Fruit fly (Drosophila melanogaster): ENCODE data around the gene TBC1D5.
A peak's percentile ranks its signal among the peaks of the same experiment; 100 is the strongest.

Gene TBC1D5

dm6 chr3R:13260114-13260673 lies 11.6 kb downstream of the TBC1D5 start, which contains the start of gene CG11686 (continued):
- TF ChIP-seq unpg (GFP tag; optimal IDR thresholded peaks at IDR 0.05) = no peak
- peak; percentile 14 for TF ChIP-seq Dp (GFP tag; optimal IDR thresholded peaks at IDR 0.05)
- no peak for TF ChIP-seq Atf3 (GFP tag; optimal IDR thresholded peaks at IDR 0.05)
- no peak for TF ChIP-seq Side (GFP tag; optimal IDR thresholded peaks at IDR 0.05)
- TF ChIP-seq CG15601 (tag; optimal IDR thresholded peaks at IDR 0.05) = no peak
- no peak for TF ChIP-seq schlank (tag; optimal IDR thresholded peaks at IDR 0.05)
- peak; percentile 90 for TF ChIP-seq row (GFP tag; IDR thresholded peaks at IDR 0.05)
- no peak for TF ChIP-seq zfh2 (GFP tag; optimal IDR thresholded peaks at IDR 0.05)
- no peak for TF ChIP-seq Ssrp (tag; optimal IDR thresholded peaks at IDR 0.05)
- TF ChIP-seq CG6854 (GFP tag; optimal IDR thresholded peaks at IDR 0.05) = no peak
- TF ChIP-seq chn (GFP tag; optimal IDR thresholded peaks at IDR 0.05) = no peak
- peak; percentile 6 for TF ChIP-seq gem (tag; optimal IDR thresholded peaks at IDR 0.05)
- no peak for TF ChIP-seq CG30020 (tag; optimal IDR thresholded peaks at IDR 0.05)
- no peak for TF ChIP-seq Scr (GFP tag; IDR thresholded peaks at IDR 0.05; ENCODE audit: partially characterized antibody)
- TF ChIP-seq CG6791 (GFP tag; IDR thresholded peaks at IDR 0.05; ENCODE audit: partially characterized antibody) = peak; percentile 67
- TF ChIP-seq CG6254 (GFP tag; optimal IDR thresholded peaks at IDR 0.05) = no peak
- no peak for TF ChIP-seq NK7.1 (GFP tag; optimal IDR thresholded peaks at IDR 0.05)
- peak; percentile 53; the same call in 1 of the 2 replicates for TF ChIP-seq Bgb (GFP tag; IDR thresholded peaks at IDR 0.05; ENCODE audit: partially characterized antibody)
- TF ChIP-seq CkIIα-i1 (GFP tag; IDR thresholded peaks at IDR 0.05) = no peak
- TF ChIP-seq CG15479 (GFP tag; optimal IDR thresholded peaks at IDR 0.05) = no peak
- no peak for TF ChIP-seq CG7372 (GFP tag; IDR thresholded peaks at IDR 0.05)
- no peak for TF ChIP-seq Dref (GFP tag; IDR thresholded peaks at IDR 0.05)
- peak; percentile 23 for TF ChIP-seq wek (GFP tag; optimal IDR thresholded peaks at IDR 0.05)
- TF ChIP-seq onecut (GFP tag; IDR thresholded peaks at IDR 0.05) = 0 out of 2 replicates have a peak, but pooled peaks have one; percentile 5
- peak; percentile 2 for TF ChIP-seq CG4707 (GFP tag; optimal IDR thresholded peaks at IDR 0.05)
- TF ChIP-seq ftz-f1 (GFP tag; optimal IDR thresholded peaks at IDR 0.05) = peak; percentile 28
- peak in 1 of 2 experiments; percentile 6 for TF ChIP-seq Hr51 (GFP tag; optimal IDR thresholded peaks at IDR 0.05)
- no peak for TF ChIP-seq CG7928 (GFP tag; optimal IDR thresholded peaks at IDR 0.05)
- no peak for TF ChIP-seq CG9727 (GFP tag; optimal IDR thresholded peaks at IDR 0.05)
- no peak for TF ChIP-seq CG8290 (GFP tag; optimal IDR thresholded peaks at IDR 0.05)
- peak in 1 of 2 experiments; percentile 66 for TF ChIP-seq CG8290 (tag; optimal IDR thresholded peaks at IDR 0.05)
- TF ChIP-seq CG3407 (GFP tag; optimal IDR thresholded peaks at IDR 0.05) = no peak
- no peak for TF ChIP-seq wdn (GFP tag; IDR thresholded peaks at IDR 0.05)
- TF ChIP-seq hbn (GFP tag; IDR thresholded peaks at IDR 0.05; ENCODE audit: partially characterized antibody) = no peak
- TF ChIP-seq cg (GFP tag; optimal IDR thresholded peaks at IDR 0.05) = no peak
- TF ChIP-seq da (GFP tag; optimal IDR thresholded peaks at IDR 0.05) = no peak
- TF ChIP-seq Gsc (GFP tag; IDR thresholded peaks at IDR 0.05) = no peak
- TF ChIP-seq Drgx (GFP tag; IDR thresholded peaks at IDR 0.05) = 0 out of 2 replicates have a peak, but pooled peaks have one; percentile 20
- TF ChIP-seq sqz (GFP tag; optimal IDR thresholded peaks at IDR 0.05) = no peak
- TF ChIP-seq CG12155 (GFP tag; optimal IDR thresholded peaks at IDR 0.05) = no peak
- no peak for TF ChIP-seq Max (GFP tag; optimal IDR thresholded peaks at IDR 0.05)
- TF ChIP-seq Spps (tag; optimal IDR thresholded peaks at IDR 0.05) = no peak
- no peak for TF ChIP-seq CG17802 (tag; optimal IDR thresholded peaks at IDR 0.05)
- TF ChIP-seq shn (GFP tag; optimal IDR thresholded peaks at IDR 0.05) = no peak
- TF ChIP-seq CG11560 (tag; IDR thresholded peaks at IDR 0.05) = no peak
- peak; percentile 6; the same call in 1 of the 2 replicates for TF ChIP-seq amos (GFP tag; IDR thresholded peaks at IDR 0.05; ENCODE audit: partially characterized antibody)
- no peak for TF ChIP-seq Gug (GFP tag; IDR thresholded peaks at IDR 0.05)
- TF ChIP-seq CG3847 (GFP tag; IDR thresholded peaks at IDR 0.05) = no peak
- TF ChIP-seq esg (GFP tag; conservative IDR thresholded peaks at IDR 0.05) = no peak
- no peak for TF ChIP-seq Awh (GFP tag; IDR thresholded peaks at IDR 0.05)

Measured in whole organism, embryonic.